Fruit fly (Drosophila melanogaster): ENCODE data around the gene CG1695.

Gene CG1695

dm6 chrX:20448828-20449427, 15.2 kb downstream of the CG1695 start, which contains the start of gene tbc:
TSS of gene tbc (plus strand) at chrX:20449331.
- TF ChIP-seq CG11504 (tag; optimal IDR thresholded peaks at IDR 0.05) (peak; percentile 99), CG1024 (GFP tag; IDR thresholded peaks at IDR 0.05) (no peak), pfk (GFP tag; optimal IDR thresholded peaks at IDR 0.05) (no peak), CG16779 (GFP tag; IDR thresholded peaks at IDR 0.05) (0 out of 2 replicates have a peak, but pooled peaks have one; percentile 22), Sry-β (GFP tag; optimal IDR thresholded peaks at IDR 0.05) (peak; percentile 77)

dm6 chrX:20466382-20466928, 32.7 kb downstream of the CG1695 start:
- peak; percentile 30 for TF ChIP-seq CG13296 (GFP tag; optimal IDR thresholded peaks at IDR 0.05)
- TF ChIP-seq sens (GFP tag) = peak; percentile 38
- no peak for TF ChIP-seq CG1529 (GFP tag; optimal IDR thresholded peaks at IDR 0.05)
- TF ChIP-seq dmrt99B (tag; optimal IDR thresholded peaks at IDR 0.05) = peak; percentile 2
- TF ChIP-seq fru (optimal IDR thresholded peaks at IDR 0.05) = no peak
- no peak for TF ChIP-seq hkb (optimal IDR thresholded peaks at IDR 0.05)
- no peak for TF ChIP-seq hkb (GFP tag; IDR thresholded peaks at IDR 0.05)
- TF ChIP-seq CG4424 (GFP tag; optimal IDR thresholded peaks at IDR 0.05) = peak; percentile 3
- TF ChIP-seq Bteb2 (GFP tag; optimal IDR thresholded peaks at IDR 0.05) = no peak
- TF ChIP-seq D19A (tag; optimal IDR thresholded peaks at IDR 0.05) = peak; percentile 61
- TF ChIP-seq bcd (GFP tag; optimal IDR thresholded peaks at IDR 0.05) = no peak
- peak; percentile 76 for TF ChIP-seq CG8388 (GFP tag; optimal IDR thresholded peaks at IDR 0.05)
- TF ChIP-seq CG7786 (GFP tag; optimal IDR thresholded peaks at IDR 0.05) = no peak
- peak; percentile 12 for TF ChIP-seq tap (tag; optimal IDR thresholded peaks at IDR 0.05)
- 0 out of 2 replicates have a peak, but pooled peaks have one; percentile 37 for TF ChIP-seq Ptx1 (GFP tag; IDR thresholded peaks at IDR 0.05)
- TF ChIP-seq row (GFP tag; IDR thresholded peaks at IDR 0.05) = peak; percentile 22; the same call in 1 of the 3 replicates
- TF ChIP-seq CG10979 (tag; optimal IDR thresholded peaks at IDR 0.05) = no peak
- TF ChIP-seq sd (tag; optimal IDR thresholded peaks at IDR 0.05) = no peak
- 0 out of 2 replicates have a peak, but pooled peaks have one; percentile 7 for TF ChIP-seq sob (GFP tag; IDR thresholded peaks at IDR 0.05)

- no peak for TF ChIP-seq CG13775 (GFP tag; optimal IDR thresholded peaks at IDR 0.05)
- TF ChIP-seq Ets65A (GFP tag) = peak; percentile 68
- peak; percentile 8 for TF ChIP-seq Med (GFP tag)
Observed at dm6 chrX:20467155-20467554, 33.4 kb downstream of the CG1695 start, which contains the start of gene GstT3. TSS of gene GstT3 (plus strand) at chrX:20467455.

dm6 chrX:20468192-20468591, 34.4 kb downstream of the CG1695 start:
- TF ChIP-seq Myb (GFP tag; optimal IDR thresholded peaks at IDR 0.05) = peak; percentile 17
- TF ChIP-seq CG15514 (GFP tag; optimal IDR thresholded peaks at IDR 0.05) = no peak
- TF ChIP-seq klu (GFP tag; IDR thresholded peaks at IDR 0.05) = no peak
- peak; percentile 70 for TF ChIP-seq Med (GFP tag)
- peak; percentile 6 for TF ChIP-seq pzg (GFP tag; optimal IDR thresholded peaks at IDR 0.05)
- no peak for TF ChIP-seq CG10565 (GFP tag; optimal IDR thresholded peaks at IDR 0.05)
- no peak for TF ChIP-seq CG1602 (GFP tag; optimal IDR thresholded peaks at IDR 0.05)
- peak in 1 of 2 experiments; percentile 13 for TF ChIP-seq Trl (optimal IDR thresholded peaks at IDR 0.05)
- TF ChIP-seq Trl (GFP tag; optimal IDR thresholded peaks at IDR 0.05) = no peak
- no peak for TF ChIP-seq chn (GFP tag; optimal IDR thresholded peaks at IDR 0.05)
- no peak for TF ChIP-seq Tbp (GFP tag; optimal IDR thresholded peaks at IDR 0.05)
- peak; percentile 88 for TF ChIP-seq nom (GFP tag; optimal IDR thresholded peaks at IDR 0.05)
- no peak for TF ChIP-seq Ravus (GFP tag; IDR thresholded peaks at IDR 0.05)
- peak; percentile 1 for TF ChIP-seq sug (tag; optimal IDR thresholded peaks at IDR 0.05)
- TF ChIP-seq CG16863 (GFP tag; optimal IDR thresholded peaks at IDR 0.05) = no peak
- no peak for TF ChIP-seq HLH4C (GFP tag; IDR thresholded peaks at IDR 0.05; ENCODE audit: partially characterized antibody)
- TF ChIP-seq CG13287 (GFP tag; IDR thresholded peaks at IDR 0.05; ENCODE audit: partially characterized antibody) = peak; percentile 23; the same call in 1 of the 2 replicates
- peak; percentile 40 for TF ChIP-seq CG34376 (GFP tag; optimal IDR thresholded peaks at IDR 0.05)
- TF ChIP-seq CG10147 (GFP tag; optimal IDR thresholded peaks at IDR 0.05) = no peak
- TF ChIP-seq chinmo (GFP tag; IDR thresholded peaks at IDR 0.05; ENCODE audit: partially characterized antibody) = peak; percentile 64; the same call in 1 of the 4 replicates
- TF ChIP-seq CG9437 (GFP tag; optimal IDR thresholded peaks at IDR 0.05) = peak; percentile 89

All from whole organism, embryonic.